Fruit fly (Drosophila melanogaster) whole organism, embryonic: ENCODE results near the gene CG6356.
A peak's percentile ranks its signal among the peaks of the same experiment; 100 is the strongest.

Experiments used
- ATbp ChIP-seq: fragments of 200-800 bp; sonication (Bioruptor generic); optimal IDR thresholded peaks from 2 replicates; lab custom pipeline; 2017; ENCODE audit warnings: missing biosample characterization, mild to moderate bottlenecking, missing genetic modification characterization, missing genetic modification reagents
- Blimp-1 ChIP-seq: fragments of 200-800 bp; sonication (Bioruptor generic); optimal IDR thresholded peaks from 3 replicates; lab custom pipeline; 2018; ENCODE audit warnings: missing biosample characterization, missing genetic modification characterization, mild to moderate bottlenecking, moderate library complexity, missing genetic modification reagents
- CG10366 ChIP-seq: fragments of 200-800 bp; sonication (Bioruptor generic); IDR thresholded peaks from 2 replicates; pipeline ENCODE4 v1.3.6; 2022; ENCODE audit warnings: missing biosample characterization, missing genetic modification characterization
- CG12942 ChIP-seq: fragments of 200-800 bp; sonication (Bioruptor generic); optimal IDR thresholded peaks from 3 replicates; lab custom pipeline; 2016; ENCODE audit warnings: missing biosample characterization, missing genetic modification characterization
- CG13424 ChIP-seq: fragments of 200-800 bp; sonication (Bioruptor generic); optimal IDR thresholded peaks from 2 replicates; lab custom pipeline; 2019; ENCODE audit warnings: missing biosample characterization, mild to moderate bottlenecking, missing genetic modification characterization, moderate library complexity
- CG14710 ChIP-seq: fragments of 200-800 bp; sonication (Bioruptor generic); optimal IDR thresholded peaks from 3 replicates; lab custom pipeline; 2019; ENCODE audit warnings: missing biosample characterization, mild to moderate bottlenecking, missing genetic modification characterization, moderate library complexity
- CG15479 ChIP-seq: fragments of 200-800 bp; sonication (Bioruptor generic); optimal IDR thresholded peaks from 3 replicates; lab custom pipeline; 2019; ENCODE audit warnings: missing biosample characterization, mild to moderate bottlenecking, missing genetic modification characterization, moderate library complexity
- CG15514 ChIP-seq: fragments of 200-800 bp; sonication (Bioruptor generic); optimal IDR thresholded peaks from 3 replicates; lab custom pipeline; 2017; ENCODE audit warnings: missing biosample characterization, missing genetic modification characterization, mild to moderate bottlenecking, moderate library complexity, missing genetic modification reagents
- CG1603 ChIP-seq: fragments of 200-800 bp; sonication (Bioruptor generic); optimal IDR thresholded peaks from 2 replicates; lab custom pipeline; 2019; ENCODE audit warnings: missing biosample characterization, mild to moderate bottlenecking, missing genetic modification characterization, moderate library complexity
- CG17385 ChIP-seq: fragments of 200-800 bp; sonication (Bioruptor generic); optimal IDR thresholded peaks from 3 replicates; lab custom pipeline; 2018; ENCODE audit warnings: missing biosample characterization, mild to moderate bottlenecking, missing genetic modification characterization
- CG1832 ChIP-seq: fragments of 200-800 bp; sonication (Bioruptor generic); optimal IDR thresholded peaks from 2 replicates; lab custom pipeline; 2017; ENCODE audit warnings: missing biosample characterization, mild to moderate bottlenecking, missing genetic modification characterization, inconsistent platforms
- CG32772 ChIP-seq: fragments of 200-800 bp; sonication (Bioruptor generic); IDR thresholded peaks from 2 replicates; pipeline ENCODE4 v1.3.6; 2022; ENCODE audit warnings: missing biosample characterization, missing genetic modification characterization
- CG4328 ChIP-seq: fragments of 200-800 bp; sonication (Bioruptor generic); optimal IDR thresholded peaks from 3 replicates; lab custom pipeline; 2017; ENCODE audit warnings: missing biosample characterization, missing genetic modification reagents, missing genetic modification characterization
- CG4730 ChIP-seq: fragments of 200-800 bp; sonication (Bioruptor generic); IDR thresholded peaks from 2 replicates; pipeline ENCODE4 v1.3.6; 2022; ENCODE audit warnings: missing biosample characterization, missing genetic modification characterization
- CG5180 ChIP-seq: fragments of 200-800 bp; sonication (Bioruptor generic); optimal IDR thresholded peaks from 3 replicates; lab custom pipeline; 2017; ENCODE audit warnings: missing biosample characterization, missing genetic modification characterization, mild to moderate bottlenecking, moderate library complexity, missing genetic modification reagents
- CG6175 ChIP-seq: fragments of 200-800 bp; sonication (Bioruptor generic); IDR thresholded peaks from 3 replicates; pipeline ENCODE4 v1.3.6; 2022; ENCODE audit warnings: missing biosample characterization, missing genetic modification characterization
- CG6272 ChIP-seq: fragments of 200-800 bp; sonication (Bioruptor generic); IDR thresholded peaks from 2 replicates; pipeline ENCODE4 v1.3.6; 2022; ENCODE audit warnings: missing biosample characterization, missing genetic modification characterization
- CG8089 ChIP-seq: fragments of 200-800 bp; sonication (Bioruptor generic); optimal IDR thresholded peaks from 3 replicates; lab custom pipeline; 2016; ENCODE audit warnings: missing biosample characterization, missing genetic modification characterization
- CG8281 ChIP-seq: fragments of 200-800 bp; sonication (Bioruptor generic); optimal IDR thresholded peaks from 2 replicates; lab custom pipeline; 2018; ENCODE audit warnings: missing biosample characterization, mild to moderate bottlenecking, missing genetic modification characterization, moderate library complexity
- CG8290 ChIP-seq, 3 experiments: fragments of 200-800 bp; sonication (Bioruptor generic); optimal IDR thresholded peaks; 2 replicates each; lab custom pipeline; 2016 to 2019; ENCODE audit warnings: missing biosample characterization in 3 of 3, missing genetic modification characterization in 3 of 3, mild to moderate bottlenecking in 2 of 3, moderate library complexity in 1 of 3
- CG9727 ChIP-seq: fragments of 200-800 bp; sonication (Bioruptor generic); optimal IDR thresholded peaks from 3 replicates; lab custom pipeline; 2017; ENCODE audit warnings: missing biosample characterization, mild to moderate bottlenecking, missing genetic modification characterization
- Fer1 ChIP-seq: fragments of 200-800 bp; sonication (Bioruptor generic); optimal IDR thresholded peaks from 2 replicates; lab custom pipeline; 2017; ENCODE audit warnings: missing biosample characterization, mild to moderate bottlenecking, missing genetic modification characterization
- Hmx ChIP-seq: fragments of 200-800 bp; sonication (Bioruptor generic); optimal IDR thresholded peaks from 2 replicates; lab custom pipeline; 2016; ENCODE audit warnings: missing biosample characterization, missing genetic modification characterization
- Max ChIP-seq: fragments of 200-800 bp; sonication (Bioruptor generic); optimal IDR thresholded peaks from 2 replicates; lab custom pipeline; 2016; ENCODE audit warnings: missing biosample characterization, mild to moderate bottlenecking, missing genetic modification characterization
- NK7.1 ChIP-seq: fragments of 200-800 bp; sonication (Bioruptor generic); optimal IDR thresholded peaks from 3 replicates; lab custom pipeline; 2016; ENCODE audit warnings: missing biosample characterization, missing genetic modification characterization
- Poxn ChIP-seq: fragments of 200-800 bp; sonication (Bioruptor generic); IDR thresholded peaks from 2 replicates; pipeline ENCODE4 v1.3.6; 2022; ENCODE audit warnings: missing biosample characterization, missing genetic modification characterization
- Stat92E ChIP-seq, 3 experiments: fragments of >200 bp in 2 of 3; fragments of 200-800 bp in 1 of 3; sonication (Bioruptor generic) in 1 of 3; optimal IDR thresholded peaks; 2 replicates each; lab custom pipeline; 2017 to 2019; ENCODE audit warnings: missing biosample characterization in 3 of 3, missing genetic modification characterization in 3 of 3, mild to moderate bottlenecking in 1 of 3, moderate library complexity in 1 of 3
- TFAM ChIP-seq: fragments of 200-800 bp; sonication (Bioruptor generic); optimal IDR thresholded peaks from 2 replicates; lab custom pipeline; 2017; ENCODE audit warnings: missing biosample characterization, missing genetic modification characterization, inconsistent platforms
- Tbp ChIP-seq: fragments of >200 bp; optimal IDR thresholded peaks from 2 replicates; lab custom pipeline; 2018; ENCODE audit warnings: missing biosample characterization, missing genetic modification characterization
- YL-1 ChIP-seq: fragments of 200-800 bp; sonication (Bioruptor generic); optimal IDR thresholded peaks from 3 replicates; lab custom pipeline; 2017; ENCODE audit warnings: missing biosample characterization, mild to moderate bottlenecking, missing genetic modification characterization
- az2 ChIP-seq: fragments of 200-800 bp; sonication (Bioruptor generic); optimal IDR thresholded peaks from 3 replicates; lab custom pipeline; 2016; ENCODE audit warnings: missing biosample characterization, missing genetic modification characterization
- cad ChIP-seq: fragments of >200 bp; optimal IDR thresholded peaks from 2 replicates; lab custom pipeline; 2017; ENCODE audit warnings: missing biosample characterization, missing genetic modification characterization
- cato ChIP-seq: fragments of 200-800 bp; sonication (Bioruptor generic); optimal IDR thresholded peaks from 2 replicates; lab custom pipeline; 2016; ENCODE audit warnings: missing biosample characterization, missing genetic modification characterization, borderline replicate concordance
- disco-r ChIP-seq: fragments of 200-800 bp; sonication (Bioruptor generic); optimal IDR thresholded peaks from 2 replicates; lab custom pipeline; 2016; ENCODE audit warnings: missing biosample characterization, missing genetic modification characterization
- dysf ChIP-seq: fragments of 200-800 bp; sonication (Bioruptor generic); IDR thresholded peaks from 3 replicates; pipeline ENCODE4 v1.3.6; 2022; ENCODE audit warnings: missing biosample characterization, missing genetic modification characterization
- en ChIP-seq: fragments of 200-800 bp; sonication (Bioruptor generic); optimal IDR thresholded peaks from 2 replicates; lab custom pipeline; 2016; ENCODE audit warnings: missing biosample characterization, missing genetic modification characterization
- fru ChIP-seq: fragments of >200 bp; optimal IDR thresholded peaks from 2 replicates; lab custom pipeline; 2017
- ham ChIP-seq: fragments of 200-800 bp; sonication (Bioruptor generic); IDR thresholded peaks from 2 replicates; pipeline ENCODE4 v1.3.6; 2022; ENCODE audit warnings: missing biosample characterization, missing genetic modification characterization
- luna ChIP-seq: fragments of 200-800 bp; sonication (Bioruptor generic); optimal IDR thresholded peaks from 2 replicates; lab custom pipeline; 2016; ENCODE audit warnings: missing biosample characterization, missing genetic modification characterization
- mirr ChIP-seq: fragments of 200-800 bp; sonication (Bioruptor generic); optimal IDR thresholded peaks from 3 replicates; lab custom pipeline; 2018; ENCODE audit warnings: missing biosample characterization, mild to moderate bottlenecking, missing genetic modification characterization
- nerfin-1 ChIP-seq: fragments of 200-800 bp; sonication (Bioruptor generic); optimal IDR thresholded peaks from 3 replicates; lab custom pipeline; 2019; ENCODE audit warnings: missing biosample characterization, mild to moderate bottlenecking, missing genetic modification characterization, moderate library complexity
- org-1 ChIP-seq: fragments of 200-800 bp; sonication (Bioruptor generic); optimal IDR thresholded peaks from 2 replicates; lab custom pipeline; 2017; ENCODE audit warnings: missing biosample characterization, missing genetic modification characterization
- pan ChIP-seq, 4 experiments: fragments of >200 bp in 3 of 4; fragments of 200-800 bp in 1 of 4; sonication (Bioruptor generic) in 1 of 4; optimal IDR thresholded peaks in 3 of 4; IDR thresholded peaks in 1 of 4; 2 replicates each; pipeline versions ENCODE4 v1.3.6 to Lab custom; 2017 to 2022; ENCODE audit warnings: missing biosample characterization in 2 of 4, missing genetic modification characterization in 2 of 4, mixed read lengths in 1 of 4
- pfk ChIP-seq: fragments of 200-800 bp; sonication (Bioruptor generic); optimal IDR thresholded peaks from 2 replicates; lab custom pipeline; 2018; ENCODE audit warnings: missing biosample characterization, mild to moderate bottlenecking, missing genetic modification characterization, moderate library complexity
- ranshi ChIP-seq: fragments of 200-800 bp; sonication (Bioruptor generic); IDR thresholded peaks from 2 replicates; pipeline ENCODE4 v1.3.6; 2022; ENCODE audit warnings: missing biosample characterization, missing genetic modification characterization
- schlank ChIP-seq: fragments of 200-800 bp; sonication (Bioruptor generic); optimal IDR thresholded peaks from 2 replicates; lab custom pipeline; 2018; ENCODE audit warnings: missing biosample characterization, mild to moderate bottlenecking, missing genetic modification characterization
- sens-2 ChIP-seq: fragments of 200-800 bp; sonication (Bioruptor generic); IDR thresholded peaks from 2 replicates; pipeline ENCODE4 v1.3.6; 2022; ENCODE audit warnings: missing biosample characterization, missing genetic modification characterization
- sug ChIP-seq: fragments of 200-800 bp; optimal IDR thresholded peaks from 2 replicates; lab custom pipeline; 2019; ENCODE audit warnings: missing biosample characterization, mild to moderate bottlenecking, missing genetic modification characterization, moderate library complexity

The CG6356 gene

DNA sequence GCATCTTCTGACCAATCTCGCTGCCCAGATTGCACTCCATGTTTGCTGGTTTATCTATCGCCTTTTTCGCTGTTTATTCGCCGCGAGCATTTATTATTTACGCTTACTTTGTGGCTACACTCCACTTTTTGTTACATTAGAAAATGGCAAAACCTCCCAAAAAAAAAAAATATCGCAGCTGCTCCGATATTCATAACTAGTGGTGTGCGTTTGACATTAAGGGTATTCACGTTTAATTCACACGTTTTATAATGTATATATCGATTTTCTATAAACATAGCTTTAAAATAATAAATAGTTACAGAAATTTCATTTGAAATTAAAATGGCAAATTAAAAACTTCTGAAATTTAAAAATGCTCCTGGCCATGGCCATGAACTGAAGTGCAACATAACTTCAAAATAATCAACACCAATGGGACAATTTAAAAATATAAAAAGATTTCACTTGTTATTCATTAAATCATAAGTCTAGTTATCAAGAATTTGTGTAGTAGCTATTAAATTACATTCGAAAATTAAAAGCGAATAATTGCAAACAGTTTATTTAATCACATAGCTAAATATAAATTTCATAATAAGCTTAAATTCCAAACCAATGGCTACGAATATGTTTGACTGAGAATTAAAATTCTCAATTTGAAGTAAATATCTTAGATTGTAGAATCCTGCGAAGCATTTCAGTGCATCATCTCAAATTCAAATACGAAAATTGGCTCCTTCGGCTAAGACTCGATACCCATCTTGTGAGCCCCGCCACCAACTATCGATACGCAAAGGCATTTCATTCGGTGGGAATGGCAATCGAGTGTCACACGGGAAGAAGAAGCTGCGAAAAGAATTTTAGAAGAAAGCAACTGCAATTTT lies 34.7 kb downstream of the CG6356 start, which contains the start of the genes Nab2 and BRWD3 (continued):
- no peak for TF ChIP-seq ATbp (GFP tag; lab: Kevin White, UChicago)
- TF ChIP-seq Hmx (GFP tag; lab: Kevin White, UChicago), result no peak
- TF ChIP-seq dysf (GFP tag; lab: Robert Waterston, UW), result peak; percentile 53; the same call in 1 of the 3 replicates
- no peak for TF ChIP-seq TFAM (GFP tag; lab: Kevin White, UChicago)
- TF ChIP-seq CG15514, result peak; percentile 34
- no peak for TF ChIP-seq en
- TF ChIP-seq CG10366, result no peak
- no peak for TF ChIP-seq Poxn (GFP tag; lab: Robert Waterston, UW)
- peak; percentile 43 for TF ChIP-seq az2 (GFP tag; lab: Kevin White, UChicago)
- TF ChIP-seq disco-r (GFP tag; lab: Kevin White, UChicago), result no peak
- TF ChIP-seq NK7.1 (GFP tag; lab: Kevin White, UChicago), result no peak
- TF ChIP-seq CG4328, result peak; percentile 32
- TF ChIP-seq CG9727 (GFP tag; lab: Kevin White, UChicago), result peak; percentile 64
- TF ChIP-seq luna, result no peak
- peak; percentile 64 for TF ChIP-seq CG14710
- no peak for TF ChIP-seq CG4730 (GFP tag; lab: Robert Waterston, UW)
- TF ChIP-seq CG1603 (tag; lab: Kevin White, UChicago), result no peak
- TF ChIP-seq nerfin-1 (tag; lab: Kevin White, UChicago), result no peak
- TF ChIP-seq org-1 (GFP tag; lab: Kevin White, UChicago), result no peak
- TF ChIP-seq CG5180 (GFP tag; lab: Kevin White, UChicago), result no peak
- no peak for TF ChIP-seq CG6175 (GFP tag; lab: Robert Waterston, UW)
- TF ChIP-seq YL-1 (GFP tag; lab: Kevin White, UChicago), result peak; percentile 37
- no peak for TF ChIP-seq Tbp (GFP tag; lab: Kevin White, UChicago)
- TF ChIP-seq Blimp-1, result no peak
- no peak for TF ChIP-seq CG8089 (GFP tag; lab: Kevin White, UChicago)
- TF ChIP-seq CG17385, result peak; percentile 93
- TF ChIP-seq ham, result no peak
- 0 out of 2 replicates have a peak, but pooled peaks have one; percentile 6 for TF ChIP-seq CG6272 (GFP tag; lab: Robert Waterston, UW)
- TF ChIP-seq cad (GFP tag; lab: Kevin White, UChicago), result no peak
- no peak for TF ChIP-seq CG8290 (GFP tag; optimal IDR thresholded peaks at IDR 0.05; lab: Kevin White, UChicago)
- no peak for TF ChIP-seq CG8290 (tag; optimal IDR thresholded peaks at IDR 0.05; lab: Kevin White, UChicago)
- no peak for TF ChIP-seq CG12942
- TF ChIP-seq Stat92E (GFP tag; optimal IDR thresholded peaks at IDR 0.05; lab: Kevin White, UChicago), result no peak
- TF ChIP-seq CG15479 (GFP tag; lab: Kevin White, UChicago), result no peak
- TF ChIP-seq pfk (GFP tag; lab: Kevin White, UChicago), result no peak
- peak; percentile 9 for TF ChIP-seq cato
- TF ChIP-seq mirr, result no peak
- TF ChIP-seq pan (optimal IDR thresholded peaks at IDR 0.05; lab: Kevin White, UChicago), result no peak
- peak in 1 of 2 experiments; percentile 31 for TF ChIP-seq pan (GFP tag; optimal IDR thresholded peaks at IDR 0.05 in 1 of 2, IDR thresholded peaks at IDR 0.05 in 1 of 2)
- no peak for TF ChIP-seq fru (lab: Kevin White, UChicago)
- no peak for TF ChIP-seq sug (tag; lab: Kevin White, UChicago)
- no peak for TF ChIP-seq CG1832 (GFP tag; lab: Kevin White, UChicago)
- TF ChIP-seq sens-2 (GFP tag; lab: Robert Waterston, UW), result peak; percentile 20; the same call in 1 of the 2 replicates
- TF ChIP-seq Max (GFP tag; lab: Kevin White, UChicago), result peak; percentile 45
- peak; percentile 60 for TF ChIP-seq CG32772
- no peak for TF ChIP-seq Fer1 (GFP tag; lab: Kevin White, UChicago)
- TF ChIP-seq schlank (tag; lab: Kevin White, UChicago), result no peak
- no peak for TF ChIP-seq CG8281 (tag; lab: Kevin White, UChicago)
- TF ChIP-seq ranshi (GFP tag; lab: Robert Waterston, UW), result peak; percentile 37; the same call in 1 of the 2 replicates
- TF ChIP-seq CG13424 (tag; lab: Kevin White, UChicago), result peak; percentile 57
